Worm (Caenorhabditis elegans) whole organism, L3 larva: ENCODE data around the gene B0024.3.

ENCODE experiments used
- R02D3.7 ChIP-seq: fragments of 150-350 bp; optimal IDR thresholded peaks from 2 replicates; lab custom pipeline; 2014; ENCODE audit warnings: missing biosample characterization, missing genetic modification characterization
- ama-1 ChIP-seq: fragments of 150-350 bp; optimal IDR thresholded peaks from 2 replicates; lab custom pipeline; 2018
- elt-3 ChIP-seq, 3 experiments: fragments of 150-350 bp in 1 of 3; sonication (generic microtip) in 2 of 3; optimal IDR thresholded peaks; 2 replicates in 2 of 3; 4 replicates in 1 of 3; lab custom pipeline; 2014 to 2017; ENCODE audit warnings: missing biosample characterization in 3 of 3, missing genetic modification characterization in 3 of 3
- nhr-23 ChIP-seq: fragments of 150-350 bp; optimal IDR thresholded peaks from 2 replicates; lab custom pipeline; 2014; ENCODE audit warnings: missing biosample characterization, missing genetic modification reagents, missing genetic modification characterization
- nhr-237 ChIP-seq: fragments of 150-350 bp; optimal IDR thresholded peaks from 2 replicates; lab custom pipeline; 2014; ENCODE audit warnings: missing biosample characterization, missing genetic modification characterization
- nhr-43 ChIP-seq: sonication (generic microtip); optimal IDR thresholded peaks from 2 replicates; lab custom pipeline; 2016; ENCODE audit warnings: mild to moderate bottlenecking, missing genetic modification characterization, missing compliant biosample characterization; ENCODE audit not compliant: poor library complexity, severe bottlenecking
- pqm-1 ChIP-seq: fragments of 150-350 bp; optimal IDR thresholded peaks from 2 replicates; lab custom pipeline; 2017; ENCODE audit warnings: missing biosample characterization, missing genetic modification characterization, inconsistent platforms
- snpc-4 ChIP-seq: fragments of 150-350 bp; optimal IDR thresholded peaks from 2 replicates; lab custom pipeline; 2014; ENCODE audit warnings: missing biosample characterization, missing genetic modification characterization

DNA sequence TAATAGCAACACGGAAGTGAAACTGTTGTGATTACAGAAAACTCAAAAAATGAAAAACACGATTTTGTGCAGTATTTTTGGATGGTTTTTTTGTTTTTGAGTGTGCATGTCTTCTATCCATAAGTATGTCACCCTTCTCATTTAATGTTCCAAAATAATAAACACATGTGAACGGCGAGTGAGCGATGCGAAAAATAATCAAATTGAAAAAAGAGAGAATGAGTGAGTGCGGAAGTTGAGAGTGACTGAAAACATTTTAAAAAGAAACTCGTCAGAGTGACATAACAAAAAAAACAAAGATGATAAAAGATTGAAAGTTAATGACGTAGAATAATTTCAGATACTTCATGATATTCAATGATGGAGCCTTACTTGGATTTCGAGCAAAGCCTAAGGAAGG is 37.8 kb upstream of the B0024.3 start:
- TF ChIP-seq ama-1 (lab: Kevin White, UChicago), result no peak
- no peak for TF ChIP-seq nhr-23 (tag; lab: Kevin White, UChicago)
- no peak for TF ChIP-seq snpc-4 (tag; lab: Kevin White, UChicago)
- TF ChIP-seq R02D3.7, result no peak
- no peak for TF ChIP-seq nhr-237 (tag; lab: Kevin White, UChicago)
- TF ChIP-seq nhr-43, result no peak
- TF ChIP-seq pqm-1, result no peak
- no peak for TF ChIP-seq elt-3 (tag; optimal IDR thresholded peaks at IDR 0.05; lab: Kevin White, UChicago)
